Worm (Caenorhabditis elegans) whole organism, L3 larva: ENCODE measurements around the gene swsn-4.
A peak's percentile ranks its signal among the peaks of the same experiment; 100 is the strongest.

Experiments
- ZK546.5 ChIP-seq: sonication (generic microtip); optimal IDR thresholded peaks from 2 replicates; lab custom pipeline; 2017; ENCODE audit warnings: missing biosample characterization, missing genetic modification characterization
- ceh-82 ChIP-seq: fragments of 150-350 bp; optimal IDR thresholded peaks from 2 replicates; lab custom pipeline; 2014; ENCODE audit warnings: missing biosample characterization, missing genetic modification characterization
- daf-12 ChIP-seq: fragments of 150-350 bp; optimal IDR thresholded peaks from 2 replicates; lab custom pipeline; 2014; ENCODE audit warnings: missing biosample characterization, missing genetic modification reagents, missing genetic modification characterization
- nhr-23 ChIP-seq: fragments of 150-350 bp; optimal IDR thresholded peaks from 2 replicates; lab custom pipeline; 2014; ENCODE audit warnings: missing biosample characterization, missing genetic modification reagents, missing genetic modification characterization
- unc-39 ChIP-seq: sonication (generic microtip); optimal IDR thresholded peaks from 4 replicates; lab custom pipeline; 2017; ENCODE audit warnings: missing biosample characterization, missing genetic modification characterization

DNA sequence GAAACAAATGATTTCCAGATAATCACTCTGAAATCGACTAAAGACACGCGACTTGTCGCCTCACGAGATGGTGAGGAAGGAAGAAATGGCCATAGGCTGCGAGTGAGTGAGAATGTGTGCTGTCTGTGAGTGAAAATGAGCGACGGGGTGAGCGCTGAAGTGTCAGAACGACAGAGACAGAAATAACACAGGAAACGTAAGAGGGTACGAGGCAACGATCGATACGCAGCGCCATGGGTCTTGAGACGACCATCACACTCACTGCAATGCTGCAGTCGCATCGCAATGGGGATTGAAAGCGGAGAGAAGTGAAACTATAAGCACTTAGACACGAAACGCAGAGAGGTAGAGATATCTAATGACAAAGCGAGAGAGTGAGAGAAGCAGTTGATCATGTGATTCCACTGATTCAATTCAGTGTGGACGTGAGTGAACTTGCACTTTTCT lies 43.0 kb upstream of the swsn-4 start:
- no peak for TF ChIP-seq unc-39 (tag; lab: Kevin White, UChicago)
- peak; percentile 22 for TF ChIP-seq ceh-82 (tag; lab: Kevin White, UChicago)
- peak; percentile 92 for TF ChIP-seq nhr-23
- no peak for TF ChIP-seq daf-12
- peak; percentile 16 for TF ChIP-seq ZK546.5
